Worm (Caenorhabditis elegans): Measurements from ENCODE around the gene F44A6.5.

- TF ChIP-seq nhr-232 (tag; optimal IDR thresholded peaks at IDR 0.05) (no peak), ceh-45 (GFP tag; IDR thresholded peaks at IDR 0.05) (no peak), madf-2 (tag; optimal IDR thresholded peaks at IDR 0.05) (no peak), fkh-10 (GFP tag; optimal IDR thresholded peaks at IDR 0.05) (no peak), K09A11.1 (tag; optimal IDR thresholded peaks at IDR 0.05; ENCODE audit: insufficient read depth) (no peak), elt-2 (tag; optimal IDR thresholded peaks at IDR 0.05) (no peak), nhr-11 (tag; optimal IDR thresholded peaks at IDR 0.05) (no peak), gmeb-2 (tag; optimal IDR thresholded peaks at IDR 0.05) (no peak), rnt-1 (tag; optimal IDR thresholded peaks at IDR 0.05) (no peak), unc-86 (tag; optimal IDR thresholded peaks at IDR 0.05) (no peak), ahr-1 (tag; optimal IDR thresholded peaks at IDR 0.05) (no peak), dve-1 (tag; optimal IDR thresholded peaks at IDR 0.05) (no peak)
These were observed 35.0 kb downstream of the F44A6.5 start, which contains the start of gene arrd-28 for ce11 chrX:10183695-10184094.

Measured in whole organism, late embryonic.